Worm (Caenorhabditis elegans): ENCODE measurements around the gene ost-1.

- TF ChIP-seq ets-4 (GFP tag; optimal IDR thresholded peaks at IDR 0.05) = no peak
- TF ChIP-seq ama-1 (optimal IDR thresholded peaks at IDR 0.05) = no peak
- TF ChIP-seq ama-1 (GFP tag; optimal IDR thresholded peaks at IDR 0.05) = no peak
- no peak for TF ChIP-seq F37B4.10 (GFP tag; IDR thresholded peaks at IDR 0.05)
Measured at ce11 chrIV:1113638-1114037, 6.4 kb downstream of the ost-1 start, which contains the start of gene srx-14.

Data from whole organism, young adult.